Fruit fly (Drosophila melanogaster) whole organism, embryonic: Measurements from ENCODE around the gene snky.

Experiments
- Atf3 ChIP-seq: fragments of 200-800 bp; sonication (Bioruptor generic); optimal IDR thresholded peaks from 3 replicates; lab custom pipeline; 2016; ENCODE audit warnings: missing biosample characterization, missing genetic modification characterization
- CG1024 ChIP-seq: fragments of 200-800 bp; sonication (Bioruptor generic); IDR thresholded peaks from 2 replicates; pipeline ENCODE4 v1.3.6; 2022; ENCODE audit warnings: missing biosample characterization, missing genetic modification characterization
- CG11504 ChIP-seq: fragments of 200-800 bp; sonication (Bioruptor generic); optimal IDR thresholded peaks from 3 replicates; lab custom pipeline; 2019; ENCODE audit warnings: missing biosample characterization, mild to moderate bottlenecking, missing genetic modification characterization, moderate library complexity
- CG12659 ChIP-seq: fragments of 200-800 bp; sonication (Bioruptor generic); optimal IDR thresholded peaks from 3 replicates; lab custom pipeline; 2017; ENCODE audit warnings: mild to moderate bottlenecking, missing biosample characterization, missing genetic modification reagents, missing genetic modification characterization
- CG12942 ChIP-seq: fragments of 200-800 bp; sonication (Bioruptor generic); optimal IDR thresholded peaks from 3 replicates; lab custom pipeline; 2016; ENCODE audit warnings: missing biosample characterization, missing genetic modification characterization
- CG14667 ChIP-seq: fragments of 200-800 bp; sonication (Bioruptor generic); IDR thresholded peaks from 2 replicates; pipeline ENCODE4 v1.3.6; 2022; ENCODE audit warnings: missing biosample characterization, missing genetic modification characterization
- CG15601 ChIP-seq: fragments of 200-800 bp; sonication (Bioruptor generic); optimal IDR thresholded peaks from 3 replicates; lab custom pipeline; 2019; ENCODE audit warnings: missing biosample characterization, mild to moderate bottlenecking, missing genetic modification characterization, moderate library complexity
- CG1602 ChIP-seq: fragments of 200-800 bp; sonication (Bioruptor generic); optimal IDR thresholded peaks from 3 replicates; lab custom pipeline; 2016; ENCODE audit warnings: missing biosample characterization, missing genetic modification characterization
- CG16815 ChIP-seq: fragments of 200-800 bp; sonication (Bioruptor generic); optimal IDR thresholded peaks from 3 replicates; lab custom pipeline; 2017; ENCODE audit warnings: missing biosample characterization, mild to moderate bottlenecking, missing genetic modification characterization
- CG17359 ChIP-seq: fragments of 200-800 bp; sonication (Bioruptor generic); optimal IDR thresholded peaks from 3 replicates; lab custom pipeline; 2018; ENCODE audit warnings: missing biosample characterization, mild to moderate bottlenecking, missing genetic modification characterization, moderate library complexity
- CG2875 ChIP-seq: fragments of 200-800 bp; sonication (Bioruptor generic); optimal IDR thresholded peaks from 2 replicates; lab custom pipeline; 2017; ENCODE audit warnings: missing biosample characterization, mild to moderate bottlenecking, missing genetic modification characterization, missing genetic modification reagents
- CG32532 ChIP-seq: fragments of 200-800 bp; sonication (Bioruptor generic); IDR thresholded peaks from 2 replicates; pipeline ENCODE4 v1.3.6; 2022; ENCODE audit warnings: missing biosample characterization, missing genetic modification characterization
- CG33557 ChIP-seq: fragments of 200-800 bp; sonication (Bioruptor generic); optimal IDR thresholded peaks from 2 replicates; lab custom pipeline; 2019; ENCODE audit warnings: missing biosample characterization, mild to moderate bottlenecking, missing genetic modification characterization, moderate library complexity
- CG4328 ChIP-seq: fragments of 200-800 bp; sonication (Bioruptor generic); optimal IDR thresholded peaks from 3 replicates; lab custom pipeline; 2017; ENCODE audit warnings: missing biosample characterization, missing genetic modification reagents, missing genetic modification characterization
- CG4707 ChIP-seq: fragments of 200-800 bp; sonication (Bioruptor generic); optimal IDR thresholded peaks from 2 replicates; lab custom pipeline; 2018; ENCODE audit warnings: missing biosample characterization, mild to moderate bottlenecking, missing genetic modification characterization, moderate library complexity
- CG5180 ChIP-seq: fragments of 200-800 bp; sonication (Bioruptor generic); optimal IDR thresholded peaks from 3 replicates; lab custom pipeline; 2017; ENCODE audit warnings: missing biosample characterization, missing genetic modification characterization, mild to moderate bottlenecking, moderate library complexity, missing genetic modification reagents
- CG5953 ChIP-seq: fragments of 200-800 bp; sonication (Bioruptor generic); IDR thresholded peaks from 2 replicates; pipeline ENCODE4 v1.3.6; 2022; ENCODE audit warnings: missing biosample characterization, missing genetic modification characterization
- CG6654 ChIP-seq: fragments of 200-800 bp; sonication (Bioruptor generic); optimal IDR thresholded peaks from 2 replicates; lab custom pipeline; 2017; ENCODE audit warnings: missing biosample characterization, mild to moderate bottlenecking, missing genetic modification characterization
- CG9797 ChIP-seq: fragments of 200-800 bp; sonication (Bioruptor generic); optimal IDR thresholded peaks from 3 replicates; lab custom pipeline; 2018; ENCODE audit warnings: missing biosample characterization, mild to moderate bottlenecking, missing genetic modification characterization
- GATAe ChIP-seq: fragments of 200-800 bp; sonication (Bioruptor generic); conservative IDR thresholded peaks from 2 replicates; pipeline ENCODE4 v1.3.6; 2022; ENCODE audit warnings: missing biosample characterization, missing genetic modification characterization
- Gsc ChIP-seq: fragments of 200-800 bp; sonication (Bioruptor generic); IDR thresholded peaks from 2 replicates; pipeline ENCODE4 v1.3.6; 2022; ENCODE audit warnings: missing biosample characterization, missing genetic modification characterization
- HLH54F ChIP-seq: fragments of 200-800 bp; sonication (Bioruptor generic); optimal IDR thresholded peaks from 3 replicates; lab custom pipeline; 2016; ENCODE audit warnings: missing biosample characterization, missing genetic modification characterization
- Hey ChIP-seq: fragments of 200-800 bp; sonication (Bioruptor generic); optimal IDR thresholded peaks from 3 replicates; lab custom pipeline; 2018; ENCODE audit warnings: missing biosample characterization, mild to moderate bottlenecking, missing genetic modification characterization
- Hmr ChIP-seq: fragments of 200-800 bp; sonication (Bioruptor generic); optimal IDR thresholded peaks from 3 replicates; lab custom pipeline; 2017; ENCODE audit warnings: mild to moderate bottlenecking, missing biosample characterization, missing genetic modification reagents, missing genetic modification characterization
- Hsf ChIP-seq: fragments of 200-800 bp; sonication (Bioruptor generic); optimal IDR thresholded peaks from 3 replicates; lab custom pipeline; 2016; ENCODE audit warnings: missing biosample characterization, missing genetic modification characterization
- NC2β ChIP-seq: fragments of 200-800 bp; sonication (Bioruptor generic); optimal IDR thresholded peaks from 2 replicates; lab custom pipeline; 2016; ENCODE audit warnings: missing biosample characterization, missing genetic modification characterization
- Neu2 ChIP-seq: fragments of 200-800 bp; sonication (Bioruptor generic); optimal IDR thresholded peaks from 3 replicates; lab custom pipeline; 2016; ENCODE audit warnings: missing biosample characterization, missing genetic modification characterization, borderline replicate concordance
- Optix ChIP-seq: fragments of 200-800 bp; sonication (Bioruptor generic); IDR thresholded peaks from 3 replicates; pipeline ENCODE4 v1.3.6; 2022; ENCODE audit warnings: missing biosample characterization, missing genetic modification characterization
- Ravus ChIP-seq: fragments of 200-800 bp; sonication (Bioruptor generic); IDR thresholded peaks from 2 replicates; pipeline ENCODE4 v1.3.6; 2022; ENCODE audit warnings: missing biosample characterization, missing genetic modification characterization
- Rfx ChIP-seq: fragments of 200-800 bp; sonication (Bioruptor generic); IDR thresholded peaks from 2 replicates; pipeline ENCODE4 v1.3.6; 2022; ENCODE audit warnings: missing biosample characterization, missing genetic modification characterization
- Rx ChIP-seq: fragments of 200-800 bp; sonication (Bioruptor generic); IDR thresholded peaks from 2 replicates; pipeline ENCODE4 v1.3.6; 2022; ENCODE audit warnings: missing biosample characterization, missing genetic modification characterization
- chm ChIP-seq: fragments of 200-800 bp; sonication (Bioruptor generic); IDR thresholded peaks from 2 replicates; pipeline ENCODE4 v1.3.6; 2022; ENCODE audit warnings: missing biosample characterization, missing genetic modification characterization
- gfzf ChIP-seq: fragments of 200-800 bp; sonication (Bioruptor generic); optimal IDR thresholded peaks from 2 replicates; lab custom pipeline; 2016; ENCODE audit warnings: missing biosample characterization, mild to moderate bottlenecking, missing genetic modification characterization, moderate library complexity
- her ChIP-seq: fragments of 200-800 bp; sonication (Bioruptor generic); optimal IDR thresholded peaks from 2 replicates; lab custom pipeline; 2016; ENCODE audit warnings: missing biosample characterization, missing genetic modification characterization
- kay ChIP-seq: fragments of 200-800 bp; sonication (Bioruptor generic); optimal IDR thresholded peaks from 2 replicates; lab custom pipeline; 2016; ENCODE audit warnings: missing biosample characterization, missing genetic modification characterization
- lilli ChIP-seq: fragments of 200-800 bp; sonication (Bioruptor generic); optimal IDR thresholded peaks from 3 replicates; lab custom pipeline; 2016; ENCODE audit warnings: missing biosample characterization, missing genetic modification characterization
- org-1 ChIP-seq: fragments of 200-800 bp; sonication (Bioruptor generic); optimal IDR thresholded peaks from 2 replicates; lab custom pipeline; 2017; ENCODE audit warnings: missing biosample characterization, missing genetic modification characterization
- otp ChIP-seq: fragments of 200-800 bp; sonication (Bioruptor generic); IDR thresholded peaks from 3 replicates; pipeline ENCODE4, ENCODE4 v1.3.6; 2022; ENCODE audit warnings: missing biosample characterization, missing genetic modification characterization
- shn ChIP-seq: fragments of 200-800 bp; sonication (Bioruptor generic); optimal IDR thresholded peaks from 3 replicates; lab custom pipeline; 2016; ENCODE audit warnings: missing biosample characterization, missing genetic modification characterization
- so ChIP-seq: fragments of 200-800 bp; sonication (Bioruptor generic); IDR thresholded peaks from 3 replicates; pipeline ENCODE4 v1.3.6; 2022; ENCODE audit warnings: missing biosample characterization, missing genetic modification characterization
- wor ChIP-seq: fragments of 200-800 bp; sonication (Bioruptor generic); IDR thresholded peaks from 2 replicates; pipeline ENCODE4 v1.3.6; 2022; ENCODE audit warnings: missing biosample characterization, missing genetic modification characterization
- z ChIP-seq: fragments of 200-800 bp; sonication (Bioruptor generic); IDR thresholded peaks from 3 replicates; pipeline ENCODE4 v1.3.6; 2022; ENCODE audit warnings: missing biosample characterization, missing genetic modification characterization

Gene snky

DNA sequence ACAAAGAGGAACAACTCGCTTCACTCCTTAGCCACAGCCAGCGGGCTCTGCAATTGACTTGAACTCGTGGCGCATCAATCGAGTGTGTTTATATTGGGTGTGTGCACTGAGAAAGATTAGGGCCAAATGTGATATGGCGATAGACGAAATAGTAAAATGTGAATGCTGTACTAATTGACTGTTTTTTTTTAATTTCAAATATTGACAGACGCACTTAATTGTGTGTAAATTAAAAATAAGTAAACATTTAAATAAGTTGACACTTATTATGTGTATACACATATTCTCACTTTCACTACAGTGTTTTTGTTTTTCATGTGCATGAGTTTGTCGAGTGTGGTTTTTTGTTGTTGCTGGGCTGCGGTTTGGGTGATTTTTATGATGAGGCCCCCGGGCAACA is 39.1 kb downstream of the snky start (continued):
- TF ChIP-seq otp (GFP tag; lab: Robert Waterston, UW) (0 out of 3 replicates have a peak, but pooled peaks have one; percentile 40), CG2875 (peak; percentile 67), org-1 (peak; percentile 42), CG4707 (peak; percentile 53), Rx (peak; percentile 35; the same call in 1 of the 2 replicates), wor (GFP tag; lab: Robert Waterston, UW) (peak; percentile 36; the same call in 1 of the 2 replicates), so (GFP tag; lab: Robert Waterston, UW) (no peak), CG32532 (GFP tag; lab: Robert Waterston, UW) (no peak), CG16815 (GFP tag; lab: Kevin White, UChicago) (peak; percentile 18), CG12659 (GFP tag; lab: Kevin White, UChicago) (peak; percentile 7), CG9797 (no peak), CG14667 (GFP tag; lab: Robert Waterston, UW) (0 out of 2 replicates have a peak, but pooled peaks have one; percentile 7), chm (GFP tag; lab: Robert Waterston, UW) (peak; percentile 64; the same call in 1 of the 2 replicates), Rfx (GFP tag; lab: Robert Waterston, UW) (no peak), Hmr (GFP tag; lab: Kevin White, UChicago) (peak; percentile 1), CG4328 (GFP tag; lab: Kevin White, UChicago) (no peak), Optix (GFP tag; lab: Robert Waterston, UW) (peak; percentile 62), HLH54F (GFP tag; lab: Kevin White, UChicago) (peak; percentile 7), NC2β (peak; percentile 62), CG15601 (tag; lab: Kevin White, UChicago) (peak; percentile 80), her (GFP tag; lab: Kevin White, UChicago) (no peak), Neu2 (GFP tag; lab: Kevin White, UChicago) (no peak), GATAe (GFP tag; lab: Robert Waterston, UW) (no peak), shn (peak; percentile 39), CG17359 (peak; percentile 68), Ravus (no peak), Hey (no peak), CG1024 (no peak), CG11504 (tag; lab: Kevin White, UChicago) (peak; percentile 78), CG33557 (GFP tag; lab: Kevin White, UChicago) (peak; percentile 72), Gsc (peak; percentile 22; the same call in 1 of the 2 replicates), gfzf (no peak), CG1602 (peak; percentile 33), Atf3 (GFP tag; lab: Kevin White, UChicago) (peak; percentile 58), CG12942 (GFP tag; lab: Kevin White, UChicago) (peak; percentile 43), lilli (GFP tag; lab: Kevin White, UChicago) (peak; percentile 21), Hsf (GFP tag; lab: Kevin White, UChicago) (peak; percentile 65), CG6654 (GFP tag; lab: Kevin White, UChicago) (peak; percentile 16), CG5953 (GFP tag; lab: Robert Waterston, UW) (0 out of 2 replicates have a peak, but pooled peaks have one; percentile 17), CG5180 (GFP tag; lab: Kevin White, UChicago) (no peak), z (GFP tag; lab: Robert Waterston, UW) (0 out of 3 replicates have a peak, but pooled peaks have one; percentile 30), kay (GFP tag; lab: Kevin White, UChicago) (no peak)
